Worm (Caenorhabditis elegans): ENCODE results near the gene Y55F3BR.6.
"Not testable (repeated sequence)": the region's sequence is repeated elsewhere in the genome, so short reads cannot be mapped to it uniquely, and the experiment has no call there.

Gene Y55F3BR.6

DNA sequence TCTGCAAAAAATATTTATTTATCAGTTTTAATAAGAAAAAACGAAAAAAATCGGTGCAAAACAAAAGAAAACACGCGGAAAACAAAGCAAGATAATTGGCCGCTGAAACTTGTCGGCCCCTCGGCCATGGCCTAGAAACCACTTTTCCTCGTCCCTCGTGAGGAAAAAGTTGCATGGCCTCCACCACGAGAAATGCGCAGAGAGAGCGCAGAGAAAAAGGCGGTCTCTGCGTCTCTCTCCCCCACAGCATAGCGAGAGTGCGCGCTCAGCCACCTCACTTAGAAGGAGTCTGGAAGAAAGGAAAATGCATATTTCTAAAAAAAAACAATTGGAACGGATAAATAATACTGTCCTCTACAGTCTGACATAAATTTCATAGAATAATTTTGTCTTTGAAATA lies 28.6 kb downstream of the Y55F3BR.6 start:
- TF ChIP-seq ceh-31 (tag; optimal IDR thresholded peaks at IDR 0.05) (peak; percentile 58), ceh-2 (tag; optimal IDR thresholded peaks at IDR 0.05) (peak; percentile 20), ceh-45 (GFP tag; IDR thresholded peaks at IDR 0.05) (0 out of 2 replicates have a peak, but pooled peaks have one; percentile 36), tbx-2 (tag; optimal IDR thresholded peaks at IDR 0.05) (peak; percentile 37), unc-3 (GFP tag; conservative IDR thresholded peaks at IDR 0.05) (peak; percentile 23; the same call in 1 of the 2 replicates), ceh-34 (tag; optimal IDR thresholded peaks at IDR 0.05) (peak; percentile 7), C08G9.2 (tag; optimal IDR thresholded peaks at IDR 0.05) (peak; percentile 56), rnt-1 (tag; optimal IDR thresholded peaks at IDR 0.05) (peak; percentile 16), hlh-30 (tag; optimal IDR thresholded peaks at IDR 0.05; ENCODE audit: insufficient read depth) (peak; percentile 4)
- not testable (repeated sequence) for TF ChIP-seq unc-3 (tag; optimal IDR thresholded peaks at IDR 0.05)

DNA sequence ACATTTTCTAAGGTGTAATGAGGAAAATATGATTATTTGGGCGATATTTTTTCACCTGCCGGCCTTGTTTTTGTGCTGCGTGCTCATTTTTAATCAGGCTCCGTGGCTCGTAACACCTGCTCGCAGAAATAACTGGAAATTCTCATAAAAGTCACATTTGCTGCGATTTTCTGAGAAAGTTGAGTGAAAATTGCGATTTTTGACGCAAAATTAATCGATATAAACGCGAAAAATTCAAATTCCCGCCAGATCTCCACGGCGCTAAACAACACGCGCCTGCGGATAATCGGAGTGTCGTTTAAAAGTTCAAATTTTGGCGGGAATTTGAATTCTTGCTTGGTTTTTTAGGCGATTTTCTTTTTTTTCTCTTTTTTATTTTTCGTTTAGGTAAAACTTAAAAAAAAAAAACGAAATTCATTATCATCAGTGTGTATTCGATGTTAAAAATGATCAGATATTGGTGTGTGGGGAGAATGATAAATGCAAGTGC lies 34.9 kb downstream of the Y55F3BR.6 start, which contains the start of gene Y55F3BL.6:
Y55F3BL.6 (minus strand) TSS at position 51 of the 490 bp plus-strand sequence.
- TF ChIP-seq T23F11.4 (GFP tag; optimal IDR thresholded peaks at IDR 0.05) (no peak), pax-1 (tag; optimal IDR thresholded peaks at IDR 0.05) (no peak), hlh-30 (tag; optimal IDR thresholded peaks at IDR 0.05; ENCODE audit: insufficient read depth) (no peak), nhr-11 (tag; optimal IDR thresholded peaks at IDR 0.05) (no peak), ceh-24 (tag; optimal IDR thresholded peaks at IDR 0.05) (no peak), elt-2 (tag; optimal IDR thresholded peaks at IDR 0.05) (no peak), unc-3 (GFP tag; conservative IDR thresholded peaks at IDR 0.05) (no peak), unc-3 (tag; optimal IDR thresholded peaks at IDR 0.05) (no peak), ceh-9 (tag; optimal IDR thresholded peaks at IDR 0.05) (no peak), fkh-10 (GFP tag; optimal IDR thresholded peaks at IDR 0.05) (no peak)

DNA sequence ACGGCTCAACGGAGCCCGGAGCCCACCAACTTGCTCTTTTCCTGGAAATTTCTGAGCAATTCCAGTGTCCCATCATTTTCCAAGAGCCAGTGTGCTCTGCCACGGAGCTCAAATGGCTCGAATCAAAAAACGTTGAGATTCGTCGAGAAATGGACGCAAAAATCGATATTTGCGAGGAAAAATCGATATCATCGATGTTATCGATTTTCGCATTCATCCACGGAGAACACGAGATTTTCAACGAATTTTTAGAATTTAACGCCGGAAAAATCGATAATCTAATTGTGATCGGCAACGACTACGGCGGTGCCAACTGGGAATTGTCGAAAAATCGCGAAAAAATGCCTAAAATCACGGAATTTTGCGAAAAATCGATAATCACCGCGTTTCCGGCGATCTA lies 36.2 kb downstream of the Y55F3BR.6 start:
- TF ChIP-seq tbx-7 (tag; optimal IDR thresholded peaks at IDR 0.05) (no peak), ceh-48 (tag; optimal IDR thresholded peaks at IDR 0.05) (peak; percentile 27)

DNA sequence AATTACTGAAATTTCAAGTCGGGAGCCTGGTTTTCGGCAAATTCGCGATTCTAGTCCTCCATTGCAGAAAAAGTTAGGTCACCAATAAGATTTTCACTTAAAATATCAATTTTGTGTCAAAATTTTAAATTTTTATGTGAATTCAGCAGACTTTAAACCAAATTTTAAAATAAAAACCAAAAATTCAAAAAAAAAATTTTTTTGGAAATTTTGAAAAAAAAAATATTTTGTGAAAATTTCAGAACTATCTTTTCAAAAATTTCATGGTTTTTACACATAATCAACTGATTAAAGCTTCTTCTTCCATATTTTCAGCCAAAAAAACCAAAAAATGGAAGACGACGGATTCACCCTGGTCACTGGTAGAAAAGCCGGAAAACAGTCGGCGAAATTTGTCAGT lies 37.1 kb downstream of the Y55F3BR.6 start, which contains the start of gene Y55F3BL.4:
Y55F3BL.4 (plus strand) TSS at position 301 of the 400 bp plus-strand sequence.
- TF ChIP-seq fkh-6 (tag; optimal IDR thresholded peaks at IDR 0.05), result no peak
- no peak for TF ChIP-seq pax-1 (tag; optimal IDR thresholded peaks at IDR 0.05)
- TF ChIP-seq fax-1 (tag; optimal IDR thresholded peaks at IDR 0.05), result no peak
- TF ChIP-seq ceh-48 (tag; optimal IDR thresholded peaks at IDR 0.05), result no peak
- no peak for TF ChIP-seq ceh-6 (GFP tag; optimal IDR thresholded peaks at IDR 0.05)
- no peak for TF ChIP-seq zip-5 (tag; optimal IDR thresholded peaks at IDR 0.05)
- TF ChIP-seq ttx-3 (tag; optimal IDR thresholded peaks at IDR 0.05), result no peak
- TF ChIP-seq dmd-4 (tag; optimal IDR thresholded peaks at IDR 0.05; ENCODE audit: borderline replicate concordance), result no peak
- no peak for TF ChIP-seq ceh-24 (tag; optimal IDR thresholded peaks at IDR 0.05)
- TF ChIP-seq sdc-2 (tag; optimal IDR thresholded peaks at IDR 0.05), result no peak
- no peak for TF ChIP-seq hlh-6 (tag; optimal IDR thresholded peaks at IDR 0.05)
- no peak for TF ChIP-seq syd-9 (tag; optimal IDR thresholded peaks at IDR 0.05)
- TF ChIP-seq ahr-1 (tag; optimal IDR thresholded peaks at IDR 0.05), result no peak
- TF ChIP-seq fkh-10 (GFP tag; optimal IDR thresholded peaks at IDR 0.05), result no peak
- TF ChIP-seq Y22D7AL.16 (tag; optimal IDR thresholded peaks at IDR 0.05), result no peak
- no peak for TF ChIP-seq nhr-232 (tag; optimal IDR thresholded peaks at IDR 0.05)
- TF ChIP-seq ceh-31 (tag; optimal IDR thresholded peaks at IDR 0.05), result no peak

DNA sequence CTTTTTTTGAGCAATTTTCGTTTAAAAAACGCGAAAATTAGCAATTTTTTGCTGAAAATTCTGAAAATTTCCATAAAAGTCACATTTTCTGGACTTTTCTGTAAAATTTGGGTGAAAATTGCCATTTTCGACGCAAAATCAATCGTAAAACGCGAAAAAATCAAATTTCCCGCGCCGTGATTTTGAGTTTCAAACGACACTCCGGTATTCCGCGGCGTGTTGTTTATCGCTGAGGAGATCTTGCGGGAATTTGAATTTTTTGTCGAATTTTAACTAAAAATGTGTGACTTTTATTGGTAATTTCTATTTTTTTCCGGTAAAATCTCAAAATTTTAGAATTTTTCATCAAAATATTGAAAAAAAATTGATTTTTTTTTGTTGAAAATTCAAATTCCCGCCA lies 40.8 kb downstream of the Y55F3BR.6 start:
- TF ChIP-seq dmd-4 (tag; optimal IDR thresholded peaks at IDR 0.05; ENCODE audit: borderline replicate concordance) (no peak), ceh-34 (tag; optimal IDR thresholded peaks at IDR 0.05) (no peak), odd-2 (tag; optimal IDR thresholded peaks at IDR 0.05) (no peak), unc-3 (GFP tag; conservative IDR thresholded peaks at IDR 0.05) (no peak), unc-3 (tag; optimal IDR thresholded peaks at IDR 0.05) (no peak), ceh-9 (tag; optimal IDR thresholded peaks at IDR 0.05) (no peak), ztf-16 (tag; optimal IDR thresholded peaks at IDR 0.05) (no peak), ceh-45 (GFP tag; IDR thresholded peaks at IDR 0.05) (no peak), ceh-14 (tag; optimal IDR thresholded peaks at IDR 0.05) (no peak), fax-1 (tag; optimal IDR thresholded peaks at IDR 0.05) (no peak)
